Worm (Caenorhabditis elegans): ENCODE results near the gene B0250.7.

DNA sequence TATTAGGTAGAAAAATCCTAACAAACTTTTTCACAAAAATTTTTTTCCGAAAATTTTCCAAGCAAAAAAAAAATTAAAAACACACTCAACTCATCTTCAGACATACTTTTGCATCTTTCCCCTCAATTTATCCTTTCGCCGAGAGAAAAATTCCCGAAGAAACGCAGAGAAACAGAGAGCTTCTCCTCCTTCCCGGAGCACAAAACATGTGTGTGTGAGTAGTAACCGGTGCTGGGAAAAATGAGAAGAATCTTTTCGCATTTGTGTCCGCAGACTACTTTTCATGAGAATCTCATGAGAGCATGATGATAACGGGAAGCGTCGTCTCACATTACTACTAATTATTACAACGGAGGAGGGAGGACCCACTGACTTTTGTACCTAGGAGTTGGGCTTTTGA, 10.7 kb upstream of the B0250.7 start:
- TF ChIP-seq flt-1 (GFP tag; IDR thresholded peaks at IDR 0.05) (no peak), tbx-37 (GFP tag; conservative IDR thresholded peaks at IDR 0.05) (no peak), ama-1 (optimal IDR thresholded peaks at IDR 0.05) (no peak), hnd-1 (tag; optimal IDR thresholded peaks at IDR 0.05) (no peak), tbx-11 (GFP tag; IDR thresholded peaks at IDR 0.05) (no peak), F13C5.2 (tag; optimal IDR thresholded peaks at IDR 0.05) (no peak), aly-1 (tag; optimal IDR thresholded peaks at IDR 0.05) (no peak), sea-1 (GFP tag; conservative IDR thresholded peaks at IDR 0.05) (no peak), hmbx-1 (tag; optimal IDR thresholded peaks at IDR 0.05) (no peak), B0310.2 (tag; optimal IDR thresholded peaks at IDR 0.05) (no peak)
